Worm (Caenorhabditis elegans) whole organism, young adult: Measurements from ENCODE around the gene F54D10.4.

Source experiments
- C06A6.2 ChIP-seq: fragments of 200-800 bp; sonication (Bioruptor generic); conservative IDR thresholded peaks from 2 replicates; pipeline ENCODE4 v1.3.6; 2022; ENCODE audit warnings: missing genetic modification characterization, missing compliant biosample characterization
- C17E4.6 ChIP-seq: fragments of 200-800 bp; sonication (Bioruptor generic); IDR thresholded peaks from 2 replicates; pipeline ENCODE4 v1.3.6; 2022; ENCODE audit warnings: missing genetic modification reagents, missing genetic modification characterization, missing compliant biosample characterization
- D2030.7 ChIP-seq: fragments of 200-800 bp; sonication (Bioruptor generic); IDR thresholded peaks from 2 replicates; pipeline ENCODE4 v1.3.6; 2022; ENCODE audit warnings: missing genetic modification reagents, missing genetic modification characterization, missing compliant biosample characterization
- F22D6.2 ChIP-seq: sonication (generic microtip); optimal IDR thresholded peaks from 2 replicates; lab custom pipeline; 2016; ENCODE audit warnings: mild to moderate bottlenecking, missing genetic modification characterization, missing compliant biosample characterization
- F33H1.4 ChIP-seq: fragments of 200-800 bp; sonication (Bioruptor generic); IDR thresholded peaks from 2 replicates; pipeline ENCODE4 v1.3.6; 2022; ENCODE audit warnings: missing genetic modification reagents, missing genetic modification characterization, missing compliant biosample characterization
- F55B11.4 ChIP-seq: sonication (generic microtip); optimal IDR thresholded peaks from 2 replicates; lab custom pipeline; 2016; ENCODE audit warnings: missing compliant biosample characterization, missing genetic modification characterization, borderline replicate concordance; ENCODE audit not compliant: insufficient read depth
- T07F8.4 ChIP-seq: sonication (generic microtip); optimal IDR thresholded peaks from 2 replicates; lab custom pipeline; 2016; ENCODE audit warnings: mild to moderate bottlenecking, missing genetic modification characterization, moderate library complexity, missing compliant biosample characterization
- Y53F4B.3 ChIP-seq: fragments of 200-800 bp; sonication (Bioruptor generic); IDR thresholded peaks from 2 replicates; pipeline ENCODE4 v1.3.6; 2022; ENCODE audit warnings: missing genetic modification reagents, missing genetic modification characterization, missing compliant biosample characterization
- Y56A3A.18 ChIP-seq: fragments of 200-800 bp; sonication (Bioruptor generic); IDR thresholded peaks from 2 replicates; pipeline ENCODE4 v1.3.6; 2022; ENCODE audit warnings: missing genetic modification reagents, missing genetic modification characterization, missing compliant biosample characterization
- Y95B8A.8 ChIP-seq: fragments of 200-800 bp; sonication (Bioruptor generic); IDR thresholded peaks from 2 replicates; pipeline ENCODE4 v1.3.6; 2022; ENCODE audit warnings: missing genetic modification reagents, missing genetic modification characterization, missing compliant biosample characterization
- attf-3 ChIP-seq: fragments of 200-800 bp; sonication (Bioruptor generic); conservative IDR thresholded peaks from 2 replicates; pipeline ENCODE4 v1.3.6; 2022; ENCODE audit warnings: missing genetic modification reagents, missing genetic modification characterization, missing compliant biosample characterization
- attf-5 ChIP-seq: fragments of 200-800 bp; sonication (Bioruptor generic); optimal IDR thresholded peaks from 2 replicates; lab custom pipeline; 2018; ENCODE audit warnings: mild to moderate bottlenecking, missing genetic modification characterization, missing compliant biosample characterization
- bed-1 ChIP-seq: fragments of 200-800 bp; sonication (Bioruptor generic); IDR thresholded peaks from 2 replicates; pipeline ENCODE4 v1.3.6; 2022; ENCODE audit warnings: missing genetic modification reagents, missing genetic modification characterization, missing compliant biosample characterization
- cebp-1 ChIP-seq, 2 experiments: fragments of 200-800 bp in 1 of 2; sonication (Bioruptor generic) in 1 of 2; sonication (generic microtip) in 1 of 2; IDR thresholded peaks in 1 of 2; optimal IDR thresholded peaks in 1 of 2; 2 replicates each; pipeline versions ENCODE4 v1.3.6 to Lab custom; 2017 to 2022; ENCODE audit warnings: missing compliant biosample characterization in 2 of 2, missing genetic modification characterization in 2 of 2, mild to moderate bottlenecking in 1 of 2, missing genetic modification reagents in 1 of 2, moderate library complexity in 1 of 2
- ceh-27 ChIP-seq: fragments of 200-800 bp; sonication (Bioruptor generic); optimal IDR thresholded peaks from 2 replicates; lab custom pipeline; 2018; ENCODE audit warnings: mild to moderate bottlenecking, missing genetic modification characterization, moderate library complexity, missing compliant biosample characterization
- ceh-58 ChIP-seq: fragments of 200-800 bp; sonication (Bioruptor generic); IDR thresholded peaks from 2 replicates; pipeline ENCODE4 v1.3.6; 2022; ENCODE audit warnings: missing genetic modification characterization, missing compliant biosample characterization
- ceh-91 ChIP-seq: fragments of 200-800 bp; sonication (Bioruptor generic); IDR thresholded peaks from 2 replicates; pipeline ENCODE4 v1.3.6; 2022; ENCODE audit warnings: missing genetic modification reagents, missing genetic modification characterization, missing compliant biosample characterization
- dox-1 ChIP-seq: fragments of 200-800 bp; sonication (Bioruptor generic); IDR thresholded peaks from 2 replicates; pipeline ENCODE4 v1.3.6; 2022; ENCODE audit warnings: missing genetic modification reagents, missing genetic modification characterization, missing compliant biosample characterization
- dpl-1 ChIP-seq: fragments of 150-350 bp; optimal IDR thresholded peaks from 2 replicates; lab custom pipeline; 2014; ENCODE audit warnings: missing biosample characterization, missing genetic modification reagents, missing genetic modification characterization
- efl-1 ChIP-seq: fragments of 150-350 bp; optimal IDR thresholded peaks from 2 replicates; lab custom pipeline; 2014; ENCODE audit warnings: missing biosample characterization, missing genetic modification reagents, missing genetic modification characterization
- egl-44 ChIP-seq: fragments of 200-800 bp; sonication (Bioruptor generic); IDR thresholded peaks from 2 replicates; pipeline ENCODE4 v1.3.6; 2022; ENCODE audit warnings: missing genetic modification reagents, missing genetic modification characterization, missing compliant biosample characterization
- egrh-3 ChIP-seq: fragments of 200-800 bp; sonication (Bioruptor generic); IDR thresholded peaks from 2 replicates; pipeline ENCODE4 v1.3.6; 2022; ENCODE audit warnings: missing genetic modification reagents, missing genetic modification characterization, missing compliant biosample characterization
- ets-4 ChIP-seq: fragments of 200-800 bp; sonication (Bioruptor generic); optimal IDR thresholded peaks from 2 replicates; lab custom pipeline; 2018; ENCODE audit warnings: mild to moderate bottlenecking, missing genetic modification characterization, missing compliant biosample characterization
- fkh-3 ChIP-seq: sonication (generic microtip); optimal IDR thresholded peaks from 2 replicates; lab custom pipeline; 2016; ENCODE audit warnings: mild to moderate bottlenecking, missing genetic modification characterization, missing compliant biosample characterization
- him-1 ChIP-seq: sonication (generic microtip); optimal IDR thresholded peaks from 2 replicates; lab custom pipeline; 2016; ENCODE audit warnings: missing genotype, missing genetic modification reagents, missing genetic modification characterization, missing compliant biosample characterization
- hlh-26 ChIP-seq: fragments of 200-800 bp; sonication (Bioruptor generic); conservative IDR thresholded peaks from 2 replicates; pipeline ENCODE4 v1.3.6; 2022; ENCODE audit warnings: missing genetic modification reagents, missing genetic modification characterization, missing compliant biosample characterization
- hmg-1.2 ChIP-seq: fragments of 200-800 bp; sonication (Bioruptor generic); IDR thresholded peaks from 2 replicates; pipeline ENCODE4 v1.3.6; 2022; ENCODE audit warnings: missing genetic modification reagents, missing genetic modification characterization, missing compliant biosample characterization
- hrde-1 ChIP-seq: sonication (generic microtip); optimal IDR thresholded peaks from 2 replicates; lab custom pipeline; 2016; ENCODE audit warnings: missing genetic modification characterization, mild to moderate bottlenecking, missing compliant biosample characterization, moderate library complexity, missing genotype, missing genetic modification reagents, borderline replicate concordance
- hsf-1 ChIP-seq: fragments of 200-800 bp; sonication (Bioruptor generic); IDR thresholded peaks from 2 replicates; pipeline ENCODE4 v1.3.6; 2022; ENCODE audit warnings: missing genetic modification reagents, missing genetic modification characterization, missing compliant biosample characterization
- let-526 ChIP-seq: fragments of 200-800 bp; sonication (Bioruptor generic); IDR thresholded peaks from 2 replicates; pipeline ENCODE4 v1.3.6; 2022; ENCODE audit warnings: missing genetic modification reagents, missing genetic modification characterization, missing compliant biosample characterization
- lin-54 ChIP-seq: fragments of 200-800 bp; sonication (Bioruptor generic); optimal IDR thresholded peaks from 2 replicates; lab custom pipeline; 2018; ENCODE audit warnings: mild to moderate bottlenecking, missing genetic modification characterization, missing compliant biosample characterization
- lsl-1 ChIP-seq: fragments of 200-800 bp; sonication (Bioruptor generic); optimal IDR thresholded peaks from 2 replicates; lab custom pipeline; 2018; ENCODE audit warnings: mild to moderate bottlenecking, missing genetic modification characterization, moderate library complexity, missing compliant biosample characterization
- madf-6 ChIP-seq: fragments of 200-800 bp; sonication (Bioruptor generic); IDR thresholded peaks from 2 replicates; pipeline ENCODE4 v1.3.6; 2022; ENCODE audit warnings: missing genetic modification reagents, missing genetic modification characterization, missing compliant biosample characterization
- madf-8 ChIP-seq: fragments of 200-800 bp; sonication (Bioruptor generic); conservative IDR thresholded peaks from 2 replicates; pipeline ENCODE4 v1.3.6; 2022; ENCODE audit warnings: missing genetic modification reagents, missing genetic modification characterization, missing compliant biosample characterization
- mes-4 ChIP-seq: sonication (generic microtip); optimal IDR thresholded peaks from 2 replicates; lab custom pipeline; 2016; ENCODE audit warnings: missing genotype, missing genetic modification characterization, missing compliant biosample characterization
- nhr-120 ChIP-seq: fragments of 200-800 bp; sonication (Bioruptor generic); IDR thresholded peaks from 2 replicates; pipeline ENCODE4 v1.3.6; 2022; ENCODE audit warnings: missing genetic modification characterization, missing compliant biosample characterization
- nhr-179 ChIP-seq: sonication (generic microtip); optimal IDR thresholded peaks from 2 replicates; lab custom pipeline; 2016; ENCODE audit warnings: mild to moderate bottlenecking, missing genetic modification characterization, missing compliant biosample characterization
- pbrm-1 ChIP-seq: fragments of 200-800 bp; sonication (Bioruptor generic); IDR thresholded peaks from 2 replicates; pipeline ENCODE4 v1.3.6; 2022; ENCODE audit warnings: missing genetic modification reagents, missing genetic modification characterization, missing compliant biosample characterization
- sea-2 ChIP-seq: fragments of 200-800 bp; sonication (Bioruptor generic); IDR thresholded peaks from 2 replicates; pipeline ENCODE4 v1.3.6; 2022; ENCODE audit warnings: missing genetic modification characterization, missing compliant biosample characterization
- snpc-1.3 ChIP-seq: sonication (generic microtip); optimal IDR thresholded peaks from 2 replicates; lab custom pipeline; 2017; ENCODE audit warnings: missing genetic modification characterization, mild to moderate bottlenecking, missing compliant biosample characterization, antibody characterized with exemption, moderate library complexity, missing genotype, missing genetic modification reagents; ENCODE audit not compliant: insufficient read depth
- xnd-1 ChIP-seq: sonication (generic microtip); optimal IDR thresholded peaks from 2 replicates; lab custom pipeline; 2016; ENCODE audit warnings: missing genotype, missing genetic modification reagents, missing genetic modification characterization, missing compliant biosample characterization
- zfh-2 ChIP-seq: fragments of 200-800 bp; sonication (Bioruptor generic); conservative IDR thresholded peaks from 2 replicates; pipeline ENCODE4 v1.3.6; 2022; ENCODE audit warnings: missing genetic modification reagents, missing genetic modification characterization, missing compliant biosample characterization
- ztf-18 ChIP-seq: sonication (generic microtip); optimal IDR thresholded peaks from 2 replicates; lab custom pipeline; 2016; ENCODE audit warnings: missing genotype, mild to moderate bottlenecking, missing genetic modification characterization, missing compliant biosample characterization
- ztf-25 ChIP-seq: fragments of 200-800 bp; sonication (Bioruptor generic); IDR thresholded peaks from 2 replicates; pipeline ENCODE4 v1.3.6; 2022; ENCODE audit warnings: missing genetic modification reagents, missing genetic modification characterization, missing compliant biosample characterization
- ztf-26 ChIP-seq: sonication (generic microtip); optimal IDR thresholded peaks from 2 replicates; lab custom pipeline; 2017; ENCODE audit warnings: missing genetic modification characterization, missing compliant biosample characterization
- ztf-6 ChIP-seq: fragments of 200-800 bp; sonication (Bioruptor generic); IDR thresholded peaks from 2 replicates; pipeline ENCODE4 v1.3.6; 2022; ENCODE audit warnings: missing genetic modification reagents, missing genetic modification characterization, missing compliant biosample characterization

Gene F54D10.4

ce11 chrII:3810550-3810949 lies 3.7 kb upstream of the F54D10.4 start (continued):
- TF ChIP-seq dox-1 (GFP tag; lab: Robert Waterston, UW) (peak; percentile 70), hrde-1 (no peak), Y56A3A.18 (no peak), ceh-27 (GFP tag; lab: Kevin White, UChicago) (no peak), hmg-1.2 (peak; percentile 93)

- TF ChIP-seq him-1 (peak; percentile 33), cebp-1 (GFP tag; IDR thresholded peaks at IDR 0.05; lab: Robert Waterston, UW) (no peak), cebp-1 (tag; optimal IDR thresholded peaks at IDR 0.05; lab: Kevin White, UChicago) (no peak), ztf-6 (GFP tag; lab: Robert Waterston, UW) (no peak), egl-44 (GFP tag; lab: Robert Waterston, UW) (no peak), F33H1.4 (peak; percentile 52), F55B11.4 (tag; lab: Kevin White, UChicago) (no peak), D2030.7 (GFP tag; lab: Robert Waterston, UW) (peak; percentile 32; the same call in 1 of the 2 replicates), madf-8 (peak; percentile 79), ztf-26 (tag; lab: Kevin White, UChicago) (no peak), madf-6 (GFP tag; lab: Robert Waterston, UW) (peak; percentile 93), dox-1 (GFP tag; lab: Robert Waterston, UW) (no peak), ets-4 (GFP tag; lab: Kevin White, UChicago) (no peak), xnd-1 (tag; lab: Kevin White, UChicago) (peak; percentile 98), zfh-2 (GFP tag; lab: Robert Waterston, UW) (no peak), ceh-91 (GFP tag; lab: Robert Waterston, UW) (peak; percentile 61; the same call in 1 of the 2 replicates), lsl-1 (GFP tag; lab: Kevin White, UChicago) (peak; percentile 95), C06A6.2 (GFP tag; lab: Robert Waterston, UW) (no peak), snpc-1.3 (peak; percentile 12), egrh-3 (GFP tag; lab: Robert Waterston, UW) (no peak), ztf-18 (tag; lab: Kevin White, UChicago) (no peak), nhr-120 (GFP tag; lab: Robert Waterston, UW) (no peak)
Measured at ce11 chrII:3808643-3809042, 1.8 kb upstream of the F54D10.4 start.

- TF ChIP-seq nhr-179 (tag; lab: Kevin White, UChicago) (no peak), attf-3 (GFP tag; lab: Robert Waterston, UW) (no peak), ztf-6 (GFP tag; lab: Robert Waterston, UW) (no peak), fkh-3 (tag; lab: Kevin White, UChicago) (no peak), hmg-1.2 (peak; percentile 30; the same call in 1 of the 2 replicates), T07F8.4 (tag; lab: Kevin White, UChicago) (no peak), F22D6.2 (tag; lab: Kevin White, UChicago) (no peak), bed-1 (GFP tag; lab: Robert Waterston, UW) (no peak), hlh-26 (no peak), efl-1 (GFP tag; lab: Kevin White, UChicago) (peak; percentile 43), Y53F4B.3 (no peak), mes-4 (no peak), Y95B8A.8 (no peak), attf-5 (GFP tag; lab: Kevin White, UChicago) (peak; percentile 25), ztf-25 (GFP tag; lab: Robert Waterston, UW) (no peak), hsf-1 (GFP tag; lab: Robert Waterston, UW) (no peak), let-526 (GFP tag; lab: Robert Waterston, UW) (no peak), C17E4.6 (no peak), ceh-58 (GFP tag; lab: Robert Waterston, UW) (no peak), snpc-1.3 (peak; percentile 57), lin-54 (GFP tag; lab: Kevin White, UChicago) (peak; percentile 68), sea-2 (GFP tag; lab: Robert Waterston, UW) (no peak), dpl-1 (GFP tag; lab: Kevin White, UChicago) (peak; percentile 71), pbrm-1 (GFP tag; lab: Robert Waterston, UW) (0 out of 2 replicates have a peak, but pooled peaks have one; percentile 13)
Measured at ce11 chrII:3808104-3808503, 1.2 kb upstream of the F54D10.4 start, which contains the start of gene F54D10.5. TSS of gene F54D10.5 (minus strand) at chrII:3808177.
